Worm (Caenorhabditis elegans): ENCODE data around the gene B0403.5.

Gene B0403.5

DNA sequence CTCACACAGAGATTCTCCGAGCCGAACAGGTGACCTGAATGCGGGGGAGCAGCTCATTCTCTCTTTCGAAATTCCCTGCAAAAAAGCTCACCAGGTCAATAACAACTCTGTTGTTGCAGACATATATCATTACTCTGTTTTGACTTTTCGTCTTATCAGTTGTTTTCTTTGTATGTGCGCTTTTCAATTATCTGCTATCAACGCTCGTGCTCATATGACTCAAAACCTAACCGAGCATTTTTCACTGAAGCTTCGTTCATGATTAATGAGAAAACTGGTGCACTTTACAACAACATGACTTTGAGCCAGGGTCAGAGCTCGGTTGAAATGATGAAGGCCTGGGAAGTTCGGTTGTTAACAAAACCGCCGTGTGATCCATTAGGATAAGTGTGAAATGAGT lies 19.0 kb downstream of the B0403.5 start:
- TF ChIP-seq W03F9.2 (tag; optimal IDR thresholded peaks at IDR 0.05) (no peak), dao-5 (tag; optimal IDR thresholded peaks at IDR 0.05) (no peak), him-1 (tag; optimal IDR thresholded peaks at IDR 0.05) (no peak)

DNA sequence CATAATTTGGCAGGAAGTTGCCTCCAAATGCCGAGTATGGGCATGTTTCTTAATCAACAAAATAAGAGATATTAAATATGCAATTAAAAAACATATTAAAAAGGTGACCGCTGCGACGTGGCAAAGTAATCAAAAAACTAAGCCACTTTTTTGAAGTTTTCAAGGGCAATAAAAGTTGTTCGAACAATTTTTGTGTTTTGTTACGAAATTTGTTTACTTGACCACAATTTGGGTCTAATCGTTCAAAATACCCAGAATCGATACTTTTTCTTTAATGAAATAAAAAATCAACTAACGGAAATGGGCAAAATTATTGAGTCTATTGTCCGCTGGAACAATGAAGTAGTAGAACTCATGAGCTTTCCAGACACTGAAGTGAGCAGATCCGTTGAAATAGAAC lies 27.5 kb downstream of the B0403.5 start, which contains the start of gene Y1B5A.1:
Y1B5A.1 (plus strand) TSS at position 301 of the 400 bp plus-strand sequence.
- no peak for TF ChIP-seq dao-5 (tag; optimal IDR thresholded peaks at IDR 0.05)
- no peak for TF ChIP-seq W03F9.2 (tag; optimal IDR thresholded peaks at IDR 0.05)

DNA sequence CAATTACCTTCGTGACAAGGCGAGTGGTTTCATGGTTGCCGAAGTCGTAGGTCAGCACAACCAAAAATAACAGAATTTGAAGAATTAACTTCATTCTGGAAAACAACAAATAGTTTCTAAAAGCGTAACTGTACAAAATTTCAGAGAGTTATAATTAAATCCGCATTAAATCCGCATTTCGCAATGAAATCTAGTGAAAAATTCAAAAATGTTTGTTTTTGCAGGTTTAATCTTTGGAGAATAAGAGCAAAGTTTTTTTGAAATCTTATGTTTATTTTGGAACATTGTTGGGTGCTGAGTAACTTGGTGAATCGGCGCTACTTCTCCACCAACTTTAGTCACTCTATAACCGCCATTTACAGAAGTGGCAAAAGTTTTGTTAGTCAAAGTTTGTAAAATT lies 28.4 kb downstream of the B0403.5 start, which contains the start of gene C36B7.4:
C36B7.4 (minus strand) TSS at position 101 of the 400 bp plus-strand sequence.
- TF ChIP-seq dao-5 (tag; optimal IDR thresholded peaks at IDR 0.05) (no peak), W03F9.2 (tag; optimal IDR thresholded peaks at IDR 0.05) (no peak), him-1 (tag; optimal IDR thresholded peaks at IDR 0.05) (no peak)

DNA sequence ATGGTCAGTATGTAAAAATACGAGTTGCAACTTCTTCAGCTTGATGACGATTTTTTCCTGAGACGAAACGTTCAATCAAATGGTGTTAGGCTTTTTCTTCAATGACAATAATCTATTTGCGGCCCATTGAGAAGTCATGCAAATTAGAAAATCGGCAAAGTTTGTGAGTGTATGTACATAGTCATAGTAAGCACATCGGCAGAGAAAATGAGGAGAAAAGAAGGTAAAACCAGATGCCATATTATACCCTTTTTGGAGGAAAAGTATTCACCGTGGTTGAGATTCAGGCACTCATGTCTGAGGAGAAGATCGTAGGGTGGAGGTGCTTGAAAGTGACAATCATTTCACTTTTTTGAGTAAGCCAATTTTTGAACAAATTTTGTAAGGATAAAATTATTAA lies 38.8 kb downstream of the B0403.5 start, which contains the start of gene C36B7.5:
C36B7.5 (minus strand) TSS at position 101 of the 400 bp plus-strand sequence.
- TF ChIP-seq him-1 (tag; optimal IDR thresholded peaks at IDR 0.05): no peak
- no peak for TF ChIP-seq W03F9.2 (tag; optimal IDR thresholded peaks at IDR 0.05)
- no peak for TF ChIP-seq dao-5 (tag; optimal IDR thresholded peaks at IDR 0.05)

DNA sequence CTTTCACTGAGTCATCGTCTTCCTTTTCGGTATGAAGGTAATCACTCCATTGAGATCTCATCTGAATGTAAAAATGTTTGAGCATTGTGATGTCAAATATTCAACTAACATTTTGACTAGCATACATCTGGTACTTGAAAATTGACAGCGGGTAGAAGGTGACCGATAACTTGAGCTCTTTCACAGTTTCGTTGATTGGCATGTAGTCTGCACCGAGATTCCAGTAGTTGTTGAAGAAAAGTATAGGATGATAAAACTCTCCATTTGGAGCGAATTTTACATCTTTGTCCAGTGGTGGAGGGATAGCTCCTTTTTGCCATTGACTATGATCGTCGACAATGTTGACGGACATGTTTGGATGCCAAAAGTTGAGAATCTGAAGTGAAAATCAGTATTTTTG lies 41.5 kb downstream of the B0403.5 start:
- TF ChIP-seq W03F9.2 (tag; optimal IDR thresholded peaks at IDR 0.05): no peak
- no peak for TF ChIP-seq him-1 (tag; optimal IDR thresholded peaks at IDR 0.05)
- no peak for TF ChIP-seq dao-5 (tag; optimal IDR thresholded peaks at IDR 0.05)

DNA sequence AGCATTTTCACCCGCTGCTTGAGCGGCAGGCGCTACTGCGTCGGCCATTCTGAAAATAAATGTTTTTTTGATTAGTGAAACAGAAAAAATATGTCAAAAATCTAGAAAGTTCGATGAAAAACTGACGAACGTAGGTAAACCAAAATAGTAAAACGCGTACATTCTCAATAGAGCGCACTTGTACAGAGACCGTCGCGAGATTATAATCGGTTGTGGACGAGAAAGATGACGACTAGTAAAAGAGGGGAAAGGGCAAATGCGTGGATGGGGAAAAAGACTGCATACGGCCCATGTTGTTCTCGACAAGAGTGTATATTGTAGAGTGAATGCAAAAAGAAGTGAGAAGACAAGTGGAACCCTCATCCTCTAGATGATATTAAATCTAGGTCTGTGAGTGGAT lies 42.8 kb downstream of the B0403.5 start, which contains the start of gene C36B7.6:
C36B7.6 (minus strand) TSS at position 49 of the 400 bp plus-strand sequence.
- no peak for TF ChIP-seq W03F9.2 (tag; optimal IDR thresholded peaks at IDR 0.05)
- TF ChIP-seq him-1 (tag; optimal IDR thresholded peaks at IDR 0.05): no peak
- no peak for TF ChIP-seq dao-5 (tag; optimal IDR thresholded peaks at IDR 0.05)

DNA sequence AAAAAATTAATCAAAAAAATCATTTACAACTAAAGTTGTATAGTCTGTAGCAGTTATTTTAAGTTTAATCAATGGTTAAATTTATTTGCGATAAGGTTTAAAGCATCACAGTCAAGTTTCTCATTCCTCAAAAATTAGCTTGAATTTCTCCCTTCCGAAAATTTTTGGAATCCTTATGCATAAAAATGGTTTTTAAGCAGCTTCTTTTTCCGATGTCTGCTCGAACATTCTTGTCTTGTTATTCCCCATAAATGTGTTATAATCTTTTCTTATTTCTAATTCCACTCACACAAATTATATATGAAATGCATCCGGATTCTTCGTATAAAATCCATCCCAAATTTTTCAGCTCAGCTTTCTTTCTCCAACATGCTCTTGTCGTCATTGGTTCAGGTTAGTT lies 44.0 kb downstream of the B0403.5 start, which contains the start of gene C36B7.3:
C36B7.3 (plus strand) TSS at position 301 of the 400 bp plus-strand sequence.
- TF ChIP-seq dao-5 (tag; optimal IDR thresholded peaks at IDR 0.05) (no peak), him-1 (tag; optimal IDR thresholded peaks at IDR 0.05) (no peak), W03F9.2 (tag; optimal IDR thresholded peaks at IDR 0.05) (no peak)

DNA sequence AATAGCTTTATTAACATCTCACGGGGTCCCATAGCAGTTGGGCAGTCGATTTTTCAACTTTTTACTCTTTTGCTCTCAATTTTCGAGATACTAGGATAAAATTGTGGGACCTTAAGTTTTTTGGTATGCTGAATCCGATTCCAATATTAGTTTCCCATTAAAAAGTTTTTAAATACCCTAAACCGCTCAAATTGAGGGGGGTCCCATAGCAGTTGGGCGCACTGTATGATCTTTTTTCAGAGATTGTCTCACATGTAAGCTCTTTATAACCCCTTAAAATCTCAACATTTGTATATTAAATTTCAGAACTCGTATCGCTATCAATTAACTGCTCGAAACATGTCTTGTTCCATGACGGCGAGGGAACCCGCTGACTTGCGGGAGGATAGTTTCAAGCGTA lies 48.6 kb downstream of the B0403.5 start, which contains the start of gene C36B7.2:
C36B7.2 (plus strand) TSS at position 301 of the 400 bp plus-strand sequence.
- no peak for TF ChIP-seq him-1 (tag; optimal IDR thresholded peaks at IDR 0.05)
- TF ChIP-seq dao-5 (tag; optimal IDR thresholded peaks at IDR 0.05): no peak
- no peak for TF ChIP-seq W03F9.2 (tag; optimal IDR thresholded peaks at IDR 0.05)
